Worm (Caenorhabditis elegans) whole organism, L2 larva: ENCODE results near the gene pacs-1.

Experiments used
- C34F6.9 ChIP-seq: fragments of 150-350 bp; optimal IDR thresholded peaks from 2 replicates; lab custom pipeline; 2014; ENCODE audit warnings: missing biosample characterization, missing genetic modification characterization
- F13H6.1 ChIP-seq: sonication (generic microtip); optimal IDR thresholded peaks from 2 replicates; lab custom pipeline; 2016; ENCODE audit warnings: missing genetic modification characterization, missing compliant biosample characterization
- R02D3.7 ChIP-seq: fragments of 150-350 bp; optimal IDR thresholded peaks from 2 replicates; lab custom pipeline; 2014; ENCODE audit warnings: missing biosample characterization, missing genetic modification characterization
- Y55F3AM.14 ChIP-seq: fragments of 200-800 bp; sonication (Bioruptor generic); optimal IDR thresholded peaks from 2 replicates; lab custom pipeline; 2018; ENCODE audit warnings: mild to moderate bottlenecking, missing genetic modification characterization, missing compliant biosample characterization
- ZK546.5 ChIP-seq: sonication (generic microtip); optimal IDR thresholded peaks from 2 replicates; lab custom pipeline; 2017; ENCODE audit warnings: missing biosample characterization, missing genetic modification characterization
- alr-1 ChIP-seq: fragments of 150-350 bp; optimal IDR thresholded peaks from 2 replicates; lab custom pipeline; 2014; ENCODE audit warnings: missing biosample characterization, missing genetic modification characterization
- aly-2 ChIP-seq: fragments of 150-350 bp; optimal IDR thresholded peaks from 2 replicates; lab custom pipeline; 2014; ENCODE audit warnings: missing biosample characterization, missing genetic modification characterization
- ama-1 ChIP-seq: fragments of 150-350 bp; optimal IDR thresholded peaks from 2 replicates; lab custom pipeline; 2018; ENCODE audit warnings: inconsistent platforms
- blmp-1 ChIP-seq: sonication (generic microtip); optimal IDR thresholded peaks from 2 replicates; lab custom pipeline; 2017; ENCODE audit warnings: missing genetic modification characterization, mild to moderate bottlenecking, missing compliant biosample characterization, antibody characterized with exemption, moderate library complexity; ENCODE audit not compliant: insufficient read depth
- ceh-16 ChIP-seq: fragments of 150-350 bp; optimal IDR thresholded peaks from 2 replicates; lab custom pipeline; 2014; ENCODE audit warnings: missing biosample characterization, missing genetic modification characterization
- dmd-4 ChIP-seq: sonication (generic microtip); optimal IDR thresholded peaks from 2 replicates; lab custom pipeline; 2017; ENCODE audit warnings: missing biosample characterization, missing genetic modification characterization
- egl-27 ChIP-seq: sonication (generic microtip); optimal IDR thresholded peaks from 3 replicates; lab custom pipeline; 2017; ENCODE audit warnings: missing biosample characterization, missing genetic modification reagents, missing genetic modification characterization
- elt-1 ChIP-seq: fragments of 150-350 bp; optimal IDR thresholded peaks from 2 replicates; lab custom pipeline; 2014; ENCODE audit warnings: missing biosample characterization, missing genetic modification characterization
- elt-3 ChIP-seq: sonication (generic microtip); optimal IDR thresholded peaks from 2 replicates; lab custom pipeline; 2017; ENCODE audit warnings: missing biosample characterization, missing genetic modification characterization
- fos-1 ChIP-seq: fragments of 150-350 bp; optimal IDR thresholded peaks from 2 replicates; lab custom pipeline; 2014; ENCODE audit warnings: missing biosample characterization, missing genetic modification characterization
- gmeb-1 ChIP-seq: fragments of 150-350 bp; optimal IDR thresholded peaks from 2 replicates; lab custom pipeline; 2014; ENCODE audit warnings: missing biosample characterization, missing genetic modification characterization
- lin-13 ChIP-seq: fragments of 150-350 bp; optimal IDR thresholded peaks from 2 replicates; lab custom pipeline; 2014; ENCODE audit warnings: missing biosample characterization, missing genetic modification reagents, missing genetic modification characterization
- lin-39 ChIP-seq: fragments of 150-350 bp; optimal IDR thresholded peaks from 2 replicates; lab custom pipeline; 2014; ENCODE audit warnings: missing biosample characterization, missing genetic modification reagents, missing genetic modification characterization
- lsy-2 ChIP-seq, 2 experiments: fragments of 150-350 bp in 1 of 2; sonication (generic microtip) in 1 of 2; optimal IDR thresholded peaks; 2 replicates each; lab custom pipeline; 2014 to 2017; ENCODE audit warnings: missing biosample characterization in 2 of 2, missing genetic modification characterization in 2 of 2
- mbf-1 ChIP-seq: sonication (generic microtip); optimal IDR thresholded peaks from 2 replicates; lab custom pipeline; 2017; ENCODE audit warnings: missing biosample characterization, missing genetic modification characterization
- nhr-10 ChIP-seq: sonication (generic microtip); optimal IDR thresholded peaks from 2 replicates; lab custom pipeline; 2017; ENCODE audit warnings: missing biosample characterization, missing genetic modification characterization
- nhr-129 ChIP-seq: fragments of 150-350 bp; optimal IDR thresholded peaks from 2 replicates; lab custom pipeline; 2014; ENCODE audit warnings: missing biosample characterization, missing genetic modification characterization
- nhr-21 ChIP-seq: fragments of 150-350 bp; optimal IDR thresholded peaks from 2 replicates; lab custom pipeline; 2014; ENCODE audit warnings: missing biosample characterization, missing genetic modification characterization
- nhr-237 ChIP-seq: fragments of 150-350 bp; optimal IDR thresholded peaks from 2 replicates; lab custom pipeline; 2014; ENCODE audit warnings: missing biosample characterization, missing genetic modification characterization
- nhr-25 ChIP-seq: fragments of 150-350 bp; sonication (generic microtip); optimal IDR thresholded peaks from 3 replicates; lab custom pipeline; 2014; ENCODE audit warnings: missing biosample characterization, missing genetic modification characterization
- nhr-6 ChIP-seq: fragments of 150-350 bp; optimal IDR thresholded peaks from 2 replicates; lab custom pipeline; 2014; ENCODE audit warnings: missing biosample characterization, missing genetic modification characterization
- peb-1 ChIP-seq: fragments of 150-350 bp; optimal IDR thresholded peaks from 2 replicates; lab custom pipeline; 2014; ENCODE audit warnings: missing biosample characterization, missing genetic modification characterization
- skn-1 ChIP-seq: sonication (generic microtip); optimal IDR thresholded peaks from 2 replicates; lab custom pipeline; 2017; ENCODE audit warnings: missing biosample characterization, missing genetic modification characterization
- sma-9 ChIP-seq, 2 experiments: fragments of 150-350 bp in 1 of 2; sonication (generic microtip) in 1 of 2; optimal IDR thresholded peaks; 2 replicates each; lab custom pipeline; 2014 to 2016; ENCODE audit warnings: missing genetic modification characterization in 2 of 2, mild to moderate bottlenecking in 1 of 2, missing biosample characterization in 1 of 2, missing compliant biosample characterization in 1 of 2, missing genetic modification reagents in 1 of 2, moderate library complexity in 1 of 2
- snpc-4 ChIP-seq: fragments of 150-350 bp; optimal IDR thresholded peaks from 2 replicates; lab custom pipeline; 2014; ENCODE audit warnings: missing biosample characterization, missing genetic modification characterization
- unc-39 ChIP-seq: fragments of 150-350 bp; optimal IDR thresholded peaks from 2 replicates; lab custom pipeline; 2014; ENCODE audit warnings: missing biosample characterization, missing genetic modification characterization
- unc-55 ChIP-seq: fragments of 150-350 bp; sonication (generic microtip); optimal IDR thresholded peaks from 3 replicates; lab custom pipeline; 2014; ENCODE audit warnings: missing biosample characterization, missing genetic modification reagents, missing genetic modification characterization
- unc-62 ChIP-seq: fragments of 150-350 bp; optimal IDR thresholded peaks from 2 replicates; lab custom pipeline; 2014; ENCODE audit warnings: missing biosample characterization, missing genetic modification reagents, missing genetic modification characterization
- zag-1 ChIP-seq: fragments of 150-350 bp; optimal IDR thresholded peaks from 2 replicates; lab custom pipeline; 2014; ENCODE audit warnings: missing biosample characterization, missing genetic modification characterization
- ztf-1 ChIP-seq: fragments of 200-800 bp; sonication (Bioruptor generic); conservative IDR thresholded peaks from 2 replicates; pipeline ENCODE4 v1.3.6; 2022; ENCODE audit warnings: missing genetic modification characterization, missing compliant biosample characterization
- ztf-11 ChIP-seq: sonication (generic microtip); optimal IDR thresholded peaks from 2 replicates; lab custom pipeline; 2017; ENCODE audit warnings: missing biosample characterization, missing genetic modification characterization
- ztf-4 ChIP-seq: fragments of 150-350 bp; optimal IDR thresholded peaks from 2 replicates; lab custom pipeline; 2014; ENCODE audit warnings: missing biosample characterization, missing genetic modification characterization

Gene pacs-1

ce11 chrV:9208878-9209277 is 8.2 kb downstream of the pacs-1 start:
- TF ChIP-seq ama-1 (lab: Kevin White, UChicago) = no peak
- no peak for TF ChIP-seq skn-1
- no peak for TF ChIP-seq ZK546.5 (tag; lab: Kevin White, UChicago)
- TF ChIP-seq mbf-1 (tag; lab: Kevin White, UChicago) = no peak
- TF ChIP-seq peb-1 (tag; lab: Kevin White, UChicago) = no peak
- TF ChIP-seq unc-62 (GFP tag; lab: Kevin White, UChicago) = no peak
- TF ChIP-seq zag-1 (tag; lab: Kevin White, UChicago) = no peak
- TF ChIP-seq ztf-1 (GFP tag; lab: Robert Waterston, UW) = no peak
- no peak for TF ChIP-seq ceh-16 (tag; lab: Kevin White, UChicago)
- TF ChIP-seq lsy-2 (tag; optimal IDR thresholded peaks at IDR 0.05; lab: Kevin White, UChicago) = no peak
- no peak for TF ChIP-seq nhr-21 (tag; lab: Kevin White, UChicago)
- TF ChIP-seq aly-2 = no peak
- TF ChIP-seq C34F6.9 (tag; lab: Kevin White, UChicago) = peak; percentile 12
- no peak for TF ChIP-seq elt-3 (tag; lab: Kevin White, UChicago)
- no peak for TF ChIP-seq ztf-11
- peak; percentile 48 for TF ChIP-seq unc-55 (GFP tag; lab: Kevin White, UChicago)
- TF ChIP-seq Y55F3AM.14 (GFP tag; lab: Kevin White, UChicago) = no peak
- TF ChIP-seq blmp-1 (tag; lab: Kevin White, UChicago) = no peak
- no peak for TF ChIP-seq sma-9 (GFP tag; optimal IDR thresholded peaks at IDR 0.05; lab: Kevin White, UChicago)
- no peak for TF ChIP-seq sma-9 (tag; optimal IDR thresholded peaks at IDR 0.05; lab: Kevin White, UChicago)
- peak; percentile 18 for TF ChIP-seq F13H6.1
- no peak for TF ChIP-seq nhr-129 (tag; lab: Kevin White, UChicago)
- no peak for TF ChIP-seq nhr-237 (tag; lab: Kevin White, UChicago)
- TF ChIP-seq nhr-6 (tag; lab: Kevin White, UChicago) = no peak
- TF ChIP-seq fos-1 (tag; lab: Kevin White, UChicago) = no peak
- no peak for TF ChIP-seq dmd-4 (tag; lab: Kevin White, UChicago)

- TF ChIP-seq nhr-129 (tag; lab: Kevin White, UChicago) (no peak), unc-39 (no peak), ztf-4 (tag; lab: Kevin White, UChicago) (no peak), elt-3 (tag; lab: Kevin White, UChicago) (no peak), R02D3.7 (tag; lab: Kevin White, UChicago) (no peak), alr-1 (no peak), lin-13 (GFP tag; lab: Kevin White, UChicago) (no peak), C34F6.9 (tag; lab: Kevin White, UChicago) (no peak), zag-1 (tag; lab: Kevin White, UChicago) (no peak), Y55F3AM.14 (GFP tag; lab: Kevin White, UChicago) (no peak), snpc-4 (tag; lab: Kevin White, UChicago) (no peak)
These were observed 9.7 kb downstream of the pacs-1 start, which contains the start of gene inx-10 for ce11 chrV:9207377-9207776. Gene inx-10, minus strand, starts transcription at chrV:9207477.

- TF ChIP-seq sma-9 (GFP tag; optimal IDR thresholded peaks at IDR 0.05; lab: Kevin White, UChicago) = peak; percentile 49
- TF ChIP-seq sma-9 (tag; optimal IDR thresholded peaks at IDR 0.05; lab: Kevin White, UChicago) = no peak
- TF ChIP-seq unc-39 = no peak
- TF ChIP-seq fos-1 (tag; lab: Kevin White, UChicago) = peak; percentile 79
These were observed 14.3 kb downstream of the pacs-1 start, which contains the start of gene asp-2 for ce11 chrV:9202710-9203109. Gene asp-2, plus strand, starts transcription at chrV:9203077.

ce11 chrV:9198887-9199286 is 18.2 kb downstream of the pacs-1 start, which contains the start of gene str-177:
Gene str-177, minus strand, starts transcription at chrV:9198987.
- TF ChIP-seq blmp-1 (tag; lab: Kevin White, UChicago) = no peak
- TF ChIP-seq alr-1 = no peak
- TF ChIP-seq ZK546.5 (tag; lab: Kevin White, UChicago) = no peak
- TF ChIP-seq nhr-6 (tag; lab: Kevin White, UChicago) = no peak
- TF ChIP-seq lin-39 (tag; lab: Kevin White, UChicago) = no peak
- no peak for TF ChIP-seq lin-13 (GFP tag; lab: Kevin White, UChicago)
- TF ChIP-seq elt-1 = no peak
- no peak for TF ChIP-seq nhr-237 (tag; lab: Kevin White, UChicago)
- TF ChIP-seq unc-62 (GFP tag; lab: Kevin White, UChicago) = no peak
- TF ChIP-seq ztf-1 (GFP tag; lab: Robert Waterston, UW) = no peak
- no peak for TF ChIP-seq mbf-1 (tag; lab: Kevin White, UChicago)
- no peak for TF ChIP-seq nhr-25 (tag; lab: Kevin White, UChicago)
- no peak for TF ChIP-seq nhr-129 (tag; lab: Kevin White, UChicago)
- no peak for TF ChIP-seq aly-2
- TF ChIP-seq nhr-10 = no peak
- TF ChIP-seq ztf-11 = no peak
- no peak for TF ChIP-seq gmeb-1
- TF ChIP-seq egl-27 (tag; lab: Kevin White, UChicago) = no peak
- TF ChIP-seq, all 48 proteins: peak for 0
